Fruit fly (Drosophila melanogaster) whole organism, embryonic: ENCODE results near the gene CG10140.

Experiments
- Adf1 ChIP-seq: fragments of 200-800 bp; sonication (Bioruptor generic); IDR thresholded peaks from 2 replicates; pipeline ENCODE4 v1.3.6; 2022; ENCODE audit warnings: missing biosample characterization, missing genetic modification characterization
- Asciz ChIP-seq: fragments of 200-800 bp; sonication (Bioruptor generic); optimal IDR thresholded peaks from 2 replicates; lab custom pipeline; 2017; ENCODE audit warnings: missing biosample characterization, mild to moderate bottlenecking, missing genetic modification characterization, missing genetic modification reagents
- B-H1 ChIP-seq: fragments of 200-800 bp; sonication (Bioruptor generic); IDR thresholded peaks from 3 replicates; pipeline ENCODE4 v1.3.6; 2022; ENCODE audit warnings: missing biosample characterization, missing genetic modification characterization
- BEAF-32 ChIP-seq: fragments of 200-800 bp; sonication (Bioruptor generic); optimal IDR thresholded peaks from 3 replicates; lab custom pipeline; 2017; ENCODE audit warnings: missing biosample characterization, missing genetic modification characterization, mild to moderate bottlenecking, moderate library complexity, missing genetic modification reagents
- CG10209 ChIP-seq: fragments of 200-800 bp; sonication (Bioruptor generic); optimal IDR thresholded peaks from 3 replicates; lab custom pipeline; 2017; ENCODE audit warnings: missing biosample characterization, mild to moderate bottlenecking, missing genetic modification characterization, missing genetic modification reagents
- CG10267 ChIP-seq: fragments of 200-800 bp; sonication (Bioruptor generic); optimal IDR thresholded peaks from 2 replicates; lab custom pipeline; 2018; ENCODE audit warnings: missing biosample characterization, mild to moderate bottlenecking, missing genetic modification characterization, moderate library complexity
- CG11093 ChIP-seq: fragments of 200-800 bp; sonication (Bioruptor generic); IDR thresholded peaks from 3 replicates; pipeline ENCODE4 v1.3.6; 2022; ENCODE audit warnings: missing biosample characterization, missing genetic modification characterization
- CG13424 ChIP-seq: fragments of 200-800 bp; sonication (Bioruptor generic); optimal IDR thresholded peaks from 2 replicates; lab custom pipeline; 2019; ENCODE audit warnings: missing biosample characterization, mild to moderate bottlenecking, missing genetic modification characterization, moderate library complexity
- CG15011 ChIP-seq: fragments of 200-800 bp; sonication (Bioruptor generic); optimal IDR thresholded peaks from 3 replicates; lab custom pipeline; 2018; ENCODE audit warnings: missing biosample characterization, mild to moderate bottlenecking, missing genetic modification characterization
- CG1529 ChIP-seq: fragments of 200-800 bp; sonication (Bioruptor generic); optimal IDR thresholded peaks from 3 replicates; lab custom pipeline; 2018; ENCODE audit warnings: missing biosample characterization, missing genetic modification characterization
- CG16815 ChIP-seq: fragments of 200-800 bp; sonication (Bioruptor generic); optimal IDR thresholded peaks from 3 replicates; lab custom pipeline; 2017; ENCODE audit warnings: missing biosample characterization, mild to moderate bottlenecking, missing genetic modification characterization
- CG18262 ChIP-seq: fragments of 200-800 bp; optimal IDR thresholded peaks from 3 replicates; lab custom pipeline; 2019; ENCODE audit warnings: missing biosample characterization, mild to moderate bottlenecking, missing genetic modification characterization, moderate library complexity
- CG18599 ChIP-seq: fragments of 200-800 bp; sonication (Bioruptor generic); optimal IDR thresholded peaks from 3 replicates; lab custom pipeline; 2017; ENCODE audit warnings: missing biosample characterization, missing genetic modification characterization, mild to moderate bottlenecking, moderate library complexity, missing genetic modification reagents
- CG2120 ChIP-seq: fragments of 200-800 bp; sonication (Bioruptor generic); optimal IDR thresholded peaks from 3 replicates; lab custom pipeline; 2016; ENCODE audit warnings: missing biosample characterization, missing genetic modification characterization
- CG2678 ChIP-seq: fragments of 200-800 bp; sonication (Bioruptor generic); optimal IDR thresholded peaks from 3 replicates; lab custom pipeline; 2019; ENCODE audit warnings: missing biosample characterization, mild to moderate bottlenecking, missing genetic modification characterization, moderate library complexity
- CG31441 ChIP-seq: fragments of 200-800 bp; sonication (Bioruptor generic); IDR thresholded peaks from 2 replicates; pipeline ENCODE4 v1.3.6; 2022; ENCODE audit warnings: missing biosample characterization, missing genetic modification characterization
- CG43689 ChIP-seq: fragments of 200-800 bp; sonication (Bioruptor generic); IDR thresholded peaks from 2 replicates; pipeline ENCODE4 v1.3.6; 2022; ENCODE audit warnings: missing biosample characterization, missing genetic modification characterization
- CG5953 ChIP-seq: fragments of 200-800 bp; sonication (Bioruptor generic); IDR thresholded peaks from 2 replicates; pipeline ENCODE4 v1.3.6; 2022; ENCODE audit warnings: missing biosample characterization, missing genetic modification characterization
- CG6175 ChIP-seq: fragments of 200-800 bp; sonication (Bioruptor generic); IDR thresholded peaks from 3 replicates; pipeline ENCODE4 v1.3.6; 2022; ENCODE audit warnings: missing biosample characterization, missing genetic modification characterization
- CG6654 ChIP-seq: fragments of 200-800 bp; sonication (Bioruptor generic); optimal IDR thresholded peaks from 2 replicates; lab custom pipeline; 2017; ENCODE audit warnings: missing biosample characterization, mild to moderate bottlenecking, missing genetic modification characterization
- CG6813 ChIP-seq: fragments of 200-800 bp; sonication (Bioruptor generic); optimal IDR thresholded peaks from 2 replicates; lab custom pipeline; 2017; ENCODE audit warnings: missing biosample characterization, missing genetic modification characterization, mild to moderate bottlenecking, moderate library complexity, missing genetic modification reagents
- CG8281 ChIP-seq: fragments of 200-800 bp; sonication (Bioruptor generic); optimal IDR thresholded peaks from 2 replicates; lab custom pipeline; 2018; ENCODE audit warnings: missing biosample characterization, mild to moderate bottlenecking, missing genetic modification characterization, moderate library complexity
- CG8924 ChIP-seq: fragments of 200-800 bp; optimal IDR thresholded peaks from 3 replicates; lab custom pipeline; 2019; ENCODE audit warnings: missing biosample characterization, mild to moderate bottlenecking, missing genetic modification characterization, moderate library complexity
- CG9215 ChIP-seq: fragments of 200-800 bp; sonication (Bioruptor generic); IDR thresholded peaks from 2 replicates; pipeline ENCODE4 v1.3.6; 2022; ENCODE audit warnings: missing biosample characterization, missing genetic modification characterization
- CG9727 ChIP-seq: fragments of 200-800 bp; sonication (Bioruptor generic); optimal IDR thresholded peaks from 3 replicates; lab custom pipeline; 2017; ENCODE audit warnings: missing biosample characterization, mild to moderate bottlenecking, missing genetic modification characterization
- CG9817 ChIP-seq: fragments of 200-800 bp; sonication (Bioruptor generic); optimal IDR thresholded peaks from 2 replicates; lab custom pipeline; 2018; ENCODE audit warnings: missing biosample characterization, mild to moderate bottlenecking, missing genetic modification characterization, moderate library complexity
- Camta ChIP-seq: fragments of 200-800 bp; sonication (Bioruptor generic); optimal IDR thresholded peaks from 2 replicates; lab custom pipeline; 2016; ENCODE audit warnings: missing biosample characterization, missing genetic modification characterization
- Dip3 ChIP-seq: fragments of 200-800 bp; sonication (Bioruptor generic); optimal IDR thresholded peaks from 3 replicates; lab custom pipeline; 2016; ENCODE audit warnings: missing biosample characterization, missing genetic modification characterization
- HLH54F ChIP-seq: fragments of 200-800 bp; sonication (Bioruptor generic); optimal IDR thresholded peaks from 3 replicates; lab custom pipeline; 2016; ENCODE audit warnings: missing biosample characterization, missing genetic modification characterization
- Hand ChIP-seq: fragments of 200-800 bp; sonication (Bioruptor generic); optimal IDR thresholded peaks from 2 replicates; lab custom pipeline; 2017; ENCODE audit warnings: mild to moderate bottlenecking, missing biosample characterization, missing genetic modification reagents, missing genetic modification characterization
- Nf-YB ChIP-seq: fragments of 200-800 bp; sonication (Bioruptor generic); optimal IDR thresholded peaks from 3 replicates; lab custom pipeline; 2019; ENCODE audit warnings: missing biosample characterization, mild to moderate bottlenecking, missing genetic modification characterization, moderate library complexity
- Nf-YC ChIP-seq: fragments of 200-800 bp; optimal IDR thresholded peaks from 3 replicates; lab custom pipeline; 2019; ENCODE audit warnings: missing biosample characterization, mild to moderate bottlenecking, missing genetic modification characterization, moderate library complexity
- Oaz ChIP-seq: fragments of 200-800 bp; sonication (Bioruptor generic); IDR thresholded peaks from 2 replicates; pipeline ENCODE4 v1.3.6; 2022; ENCODE audit warnings: missing biosample characterization, missing genetic modification characterization
- Rfx ChIP-seq: fragments of 200-800 bp; sonication (Bioruptor generic); IDR thresholded peaks from 2 replicates; pipeline ENCODE4 v1.3.6; 2022; ENCODE audit warnings: missing biosample characterization, missing genetic modification characterization
- al ChIP-seq: fragments of 200-800 bp; sonication (Bioruptor generic); IDR thresholded peaks from 2 replicates; pipeline ENCODE4 v1.3.6; 2022; ENCODE audit warnings: missing biosample characterization, missing genetic modification characterization
- aop ChIP-seq: fragments of 200-800 bp; sonication (Bioruptor generic); IDR thresholded peaks from 2 replicates; pipeline ENCODE4 v1.3.6; 2022; ENCODE audit warnings: missing biosample characterization, missing genetic modification characterization
- bcd ChIP-seq: fragments of 200-800 bp; sonication (Bioruptor generic); optimal IDR thresholded peaks from 2 replicates; lab custom pipeline; 2017; ENCODE audit warnings: missing biosample characterization, mild to moderate bottlenecking, missing genetic modification characterization
- da ChIP-seq: fragments of 200-800 bp; sonication (Bioruptor generic); optimal IDR thresholded peaks from 2 replicates; lab custom pipeline; 2016; ENCODE audit warnings: missing biosample characterization, missing genetic modification characterization
- dysf ChIP-seq: fragments of 200-800 bp; sonication (Bioruptor generic); IDR thresholded peaks from 3 replicates; pipeline ENCODE4 v1.3.6; 2022; ENCODE audit warnings: missing biosample characterization, missing genetic modification characterization
- hb ChIP-seq: fragments of 200-800 bp; sonication (Bioruptor generic); IDR thresholded peaks from 3 replicates; pipeline ENCODE4 v1.3.6; 2022; ENCODE audit warnings: missing biosample characterization, missing genetic modification characterization; ENCODE audit not compliant: partially characterized antibody
- hkb ChIP-seq, 2 experiments: fragments of 200-800 bp in 1 of 2; fragments of >200 bp in 1 of 2; sonication (Bioruptor generic) in 1 of 2; IDR thresholded peaks in 1 of 2; optimal IDR thresholded peaks in 1 of 2; 2 replicates each; pipeline versions ENCODE4 v1.3.6 to Lab custom; 2017 to 2022; ENCODE audit warnings: missing biosample characterization in 1 of 2, missing genetic modification characterization in 1 of 2
- ken ChIP-seq: fragments of 200-800 bp; sonication (Bioruptor generic); IDR thresholded peaks from 3 replicates; pipeline ENCODE4 v1.3.6; 2022; ENCODE audit warnings: missing biosample characterization, missing genetic modification characterization
- lilli ChIP-seq: fragments of 200-800 bp; sonication (Bioruptor generic); optimal IDR thresholded peaks from 3 replicates; lab custom pipeline; 2016; ENCODE audit warnings: missing biosample characterization, missing genetic modification characterization
- org-1 ChIP-seq: fragments of 200-800 bp; sonication (Bioruptor generic); optimal IDR thresholded peaks from 2 replicates; lab custom pipeline; 2017; ENCODE audit warnings: missing biosample characterization, missing genetic modification characterization
- pnt ChIP-seq: fragments of 200-800 bp; sonication (Bioruptor generic); optimal IDR thresholded peaks from 3 replicates; lab custom pipeline; 2016; ENCODE audit warnings: missing biosample characterization, missing genetic modification characterization
- sc ChIP-seq, 3 experiments: fragments of >200 bp in 2 of 3; fragments of 200-800 bp in 1 of 3; sonication (Bioruptor generic) in 1 of 3; optimal IDR thresholded peaks; 2 replicates in 2 of 3; 3 replicates in 1 of 3; lab custom pipeline; 2017; ENCODE audit warnings: mild to moderate bottlenecking in 1 of 3, missing biosample characterization in 1 of 3, missing genetic modification characterization in 1 of 3, missing genetic modification reagents in 1 of 3
- seq ChIP-seq: fragments of 200-800 bp; sonication (Bioruptor generic); IDR thresholded peaks from 2 replicates; pipeline ENCODE4 v1.3.6; 2022; ENCODE audit warnings: missing biosample characterization, missing genetic modification characterization
- sr ChIP-seq: fragments of 200-800 bp; sonication (Bioruptor generic); IDR thresholded peaks from 3 replicates; pipeline ENCODE4 v1.3.6; 2022; ENCODE audit warnings: missing biosample characterization, missing genetic modification characterization

Gene CG10140

DNA sequence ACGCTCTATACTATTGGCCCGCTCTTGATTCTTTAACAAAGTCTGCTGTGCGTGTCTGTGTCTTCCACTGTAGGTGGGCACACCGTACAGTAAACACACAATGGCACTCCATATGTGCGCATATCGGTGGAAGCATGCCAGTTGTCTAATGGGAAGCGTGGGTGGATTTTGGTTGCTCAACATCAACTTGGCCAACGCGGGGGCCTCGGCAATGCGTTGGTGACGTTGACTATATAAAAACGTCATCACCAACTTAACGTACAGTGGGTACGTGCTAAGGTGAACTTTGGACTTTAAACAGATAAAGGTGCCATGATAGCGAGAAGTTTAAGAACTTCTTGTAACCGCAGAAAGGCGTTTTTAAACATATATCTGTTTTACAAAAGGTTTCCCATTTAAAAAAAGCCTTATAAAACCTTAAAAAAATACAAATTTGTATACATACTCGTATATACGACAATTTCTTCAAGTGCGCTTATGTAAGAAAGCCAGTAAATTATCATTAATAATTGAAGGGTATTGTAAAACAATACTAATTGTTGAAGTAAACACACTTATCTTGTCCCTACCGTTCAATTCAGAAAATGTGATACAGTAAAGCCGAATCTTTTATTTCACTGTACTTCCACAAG lies 39.5 kb upstream of the CG10140 start (continued):
- TF ChIP-seq CG18599 (peak; percentile 63), B-H1 (GFP tag; lab: Robert Waterston, UW) (no peak), HLH54F (GFP tag; lab: Kevin White, UChicago) (peak; percentile 52), CG43689 (no peak), CG13424 (tag; lab: Kevin White, UChicago) (peak; percentile 53), CG18262 (peak; percentile 39), sr (GFP tag; lab: Robert Waterston, UW) (peak; percentile 100), Nf-YC (tag; lab: Kevin White, UChicago) (peak; percentile 57), CG8924 (tag; lab: Kevin White, UChicago) (peak; percentile 46), Rfx (GFP tag; lab: Robert Waterston, UW) (peak; percentile 69), seq (GFP tag; lab: Robert Waterston, UW) (peak; percentile 13; the same call in 1 of the 2 replicates), da (no peak), CG2678 (tag; lab: Kevin White, UChicago) (peak; percentile 76), CG10267 (peak; percentile 14), CG6813 (GFP tag; lab: Kevin White, UChicago) (peak; percentile 43), CG9727 (GFP tag; lab: Kevin White, UChicago) (peak; percentile 62), aop (GFP tag; lab: Robert Waterston, UW) (no peak), CG31441 (peak; percentile 60; the same call in 1 of the 2 replicates), pnt (GFP tag; lab: Kevin White, UChicago) (no peak), CG8281 (tag; lab: Kevin White, UChicago) (peak; percentile 0), sc (optimal IDR thresholded peaks at IDR 0.05; lab: Kevin White, UChicago) (no peak), sc (GFP tag; optimal IDR thresholded peaks at IDR 0.05; lab: Kevin White, UChicago) (no peak), Dip3 (GFP tag; lab: Kevin White, UChicago) (peak; percentile 50), CG16815 (peak; percentile 18), Oaz (0 out of 2 replicates have a peak, but pooled peaks have one; percentile 28), CG2120 (GFP tag; lab: Kevin White, UChicago) (peak; percentile 78), CG9817 (peak; percentile 54), Asciz (peak; percentile 40), CG10209 (peak; percentile 41), ken (GFP tag; lab: Robert Waterston, UW) (no peak), Camta (GFP tag; lab: Kevin White, UChicago) (peak; percentile 15), org-1 (GFP tag; lab: Kevin White, UChicago) (peak; percentile 5), hb (GFP tag; lab: Robert Waterston, UW) (no peak), CG5953 (GFP tag; lab: Robert Waterston, UW) (no peak), BEAF-32 (GFP tag; lab: Kevin White, UChicago) (no peak), CG11093 (no peak), bcd (GFP tag; lab: Kevin White, UChicago) (peak; percentile 58), CG6654 (GFP tag; lab: Kevin White, UChicago) (peak; percentile 15), CG6175 (GFP tag; lab: Robert Waterston, UW) (0 out of 3 replicates have a peak, but pooled peaks have one; percentile 9), dysf (peak; percentile 68; the same call in 2 of the 3 replicates), lilli (GFP tag; lab: Kevin White, UChicago) (peak; percentile 48), CG1529 (no peak), CG9215 (GFP tag; lab: Robert Waterston, UW) (peak; percentile 42; the same call in 1 of the 2 replicates), CG15011 (peak; percentile 12), Adf1 (GFP tag; lab: Robert Waterston, UW) (no peak), al (GFP tag; lab: Robert Waterston, UW) (peak; percentile 55), hkb (optimal IDR thresholded peaks at IDR 0.05; lab: Kevin White, UChicago) (no peak), hkb (GFP tag; IDR thresholded peaks at IDR 0.05; lab: Robert Waterston, UW) (peak; percentile 59), Nf-YB (GFP tag; lab: Kevin White, UChicago) (peak; percentile 21), Hand (GFP tag; lab: Kevin White, UChicago) (peak; percentile 60)
